Fruit fly (Drosophila melanogaster) whole organism, embryonic: ENCODE measurements around the gene CG16779.

Experiments
- Adf1 ChIP-seq: fragments of 200-800 bp; sonication (Bioruptor generic); IDR thresholded peaks from 2 replicates; pipeline ENCODE4 v1.3.6; 2022; ENCODE audit warnings: missing biosample characterization, missing genetic modification characterization
- CG10274 ChIP-seq: fragments of 200-800 bp; sonication (Bioruptor generic); optimal IDR thresholded peaks from 3 replicates; lab custom pipeline; 2017; ENCODE audit warnings: missing biosample characterization, mild to moderate bottlenecking, missing genetic modification characterization
- CG10979 ChIP-seq: fragments of 200-800 bp; sonication (Bioruptor generic); optimal IDR thresholded peaks from 2 replicates; lab custom pipeline; 2018; ENCODE audit warnings: missing biosample characterization, mild to moderate bottlenecking, missing genetic modification characterization, moderate library complexity
- CG11398 ChIP-seq: fragments of 200-800 bp; sonication (Bioruptor generic); optimal IDR thresholded peaks from 2 replicates; lab custom pipeline; 2016; ENCODE audit warnings: missing biosample characterization, missing genetic modification characterization
- CG11723 ChIP-seq: fragments of 200-800 bp; sonication (Bioruptor generic); optimal IDR thresholded peaks from 2 replicates; lab custom pipeline; 2017; ENCODE audit warnings: missing biosample characterization, mild to moderate bottlenecking, missing genetic modification characterization
- CG13894 ChIP-seq: fragments of 200-800 bp; sonication (Bioruptor generic); optimal IDR thresholded peaks from 3 replicates; lab custom pipeline; 2018; ENCODE audit warnings: missing biosample characterization, mild to moderate bottlenecking, missing genetic modification characterization, moderate library complexity
- CG14667 ChIP-seq: fragments of 200-800 bp; sonication (Bioruptor generic); IDR thresholded peaks from 2 replicates; pipeline ENCODE4 v1.3.6; 2022; ENCODE audit warnings: missing biosample characterization, missing genetic modification characterization
- CG15269 ChIP-seq: fragments of 200-800 bp; sonication (Bioruptor generic); optimal IDR thresholded peaks from 2 replicates; lab custom pipeline; 2018; ENCODE audit warnings: missing biosample characterization, mild to moderate bottlenecking, missing genetic modification characterization, moderate library complexity
- CG15696 ChIP-seq: fragments of 200-800 bp; sonication (Bioruptor generic); optimal IDR thresholded peaks from 2 replicates; lab custom pipeline; 2019; ENCODE audit warnings: missing biosample characterization, mild to moderate bottlenecking, missing genetic modification characterization, moderate library complexity
- CG17385 ChIP-seq: fragments of 200-800 bp; sonication (Bioruptor generic); optimal IDR thresholded peaks from 3 replicates; lab custom pipeline; 2018; ENCODE audit warnings: missing biosample characterization, mild to moderate bottlenecking, missing genetic modification characterization
- CG1792 ChIP-seq: fragments of 200-800 bp; sonication (Bioruptor generic); optimal IDR thresholded peaks from 2 replicates; lab custom pipeline; 2016; ENCODE audit warnings: missing biosample characterization, missing genetic modification characterization
- CG1832 ChIP-seq: fragments of 200-800 bp; sonication (Bioruptor generic); optimal IDR thresholded peaks from 2 replicates; lab custom pipeline; 2017; ENCODE audit warnings: missing biosample characterization, mild to moderate bottlenecking, missing genetic modification characterization, inconsistent platforms
- CG30431 ChIP-seq: fragments of 200-800 bp; sonication (Bioruptor generic); optimal IDR thresholded peaks from 2 replicates; lab custom pipeline; 2017; ENCODE audit warnings: missing biosample characterization, missing genetic modification characterization
- CG32767 ChIP-seq: fragments of 200-800 bp; sonication (Bioruptor generic); IDR thresholded peaks from 2 replicates; pipeline ENCODE4 v1.3.6; 2022; ENCODE audit warnings: missing biosample characterization, missing genetic modification characterization
- CG33213 ChIP-seq: fragments of 200-800 bp; sonication (Bioruptor generic); optimal IDR thresholded peaks from 3 replicates; lab custom pipeline; 2016; ENCODE audit warnings: missing biosample characterization, missing genetic modification characterization
- CG34224 ChIP-seq: fragments of 200-800 bp; sonication (Bioruptor generic); IDR thresholded peaks from 3 replicates; pipeline ENCODE4 v1.3.6; 2022; ENCODE audit warnings: missing biosample characterization, missing genetic modification characterization; ENCODE audit not compliant: partially characterized antibody
- CG4360 ChIP-seq: fragments of 200-800 bp; sonication (Bioruptor generic); IDR thresholded peaks from 2 replicates; pipeline ENCODE4 v1.3.6; 2022; ENCODE audit warnings: missing biosample characterization, missing genetic modification characterization
- CG4854 ChIP-seq: fragments of 200-800 bp; sonication (Bioruptor generic); optimal IDR thresholded peaks from 2 replicates; lab custom pipeline; 2016; ENCODE audit warnings: missing biosample characterization, missing genetic modification characterization, inconsistent platforms
- CG5180 ChIP-seq: fragments of 200-800 bp; sonication (Bioruptor generic); optimal IDR thresholded peaks from 3 replicates; lab custom pipeline; 2017; ENCODE audit warnings: missing biosample characterization, missing genetic modification characterization, mild to moderate bottlenecking, moderate library complexity, missing genetic modification reagents
- CG6175 ChIP-seq: fragments of 200-800 bp; sonication (Bioruptor generic); IDR thresholded peaks from 3 replicates; pipeline ENCODE4 v1.3.6; 2022; ENCODE audit warnings: missing biosample characterization, missing genetic modification characterization
- CG6689 ChIP-seq: fragments of 200-800 bp; sonication (Bioruptor generic); IDR thresholded peaks from 2 replicates; pipeline ENCODE4 v1.3.6; 2022; ENCODE audit warnings: missing biosample characterization, missing genetic modification characterization
- Dek ChIP-seq: fragments of 200-800 bp; sonication (Bioruptor generic); optimal IDR thresholded peaks from 3 replicates; lab custom pipeline; 2019; ENCODE audit warnings: missing biosample characterization, mild to moderate bottlenecking, missing genetic modification characterization, moderate library complexity
- Doc2 ChIP-seq: fragments of 200-800 bp; sonication (Bioruptor generic); IDR thresholded peaks from 2 replicates; pipeline ENCODE4 v1.3.6; 2022; ENCODE audit warnings: missing biosample characterization, missing genetic modification characterization
- Dref ChIP-seq: fragments of 200-800 bp; sonication (Bioruptor generic); IDR thresholded peaks from 2 replicates; pipeline ENCODE4 v1.3.6; 2022; ENCODE audit warnings: missing biosample characterization, missing genetic modification characterization
- Drgx ChIP-seq: fragments of 200-800 bp; sonication (Bioruptor generic); IDR thresholded peaks from 2 replicates; pipeline ENCODE4 v1.3.6; 2022; ENCODE audit warnings: missing biosample characterization, missing genetic modification characterization
- ERR ChIP-seq: fragments of 200-800 bp; sonication (Bioruptor generic); optimal IDR thresholded peaks from 2 replicates; lab custom pipeline; 2016; ENCODE audit warnings: missing biosample characterization, missing genetic modification characterization
- Eip74EF ChIP-seq, 2 experiments: fragments of 200-800 bp in 1 of 2; fragments of >200 bp in 1 of 2; sonication (Bioruptor generic) in 1 of 2; optimal IDR thresholded peaks; 2 replicates each; lab custom pipeline; 2017 to 2019; ENCODE audit warnings: missing biosample characterization in 2 of 2, missing genetic modification characterization in 2 of 2, mild to moderate bottlenecking in 1 of 2, moderate library complexity in 1 of 2
- Hmr ChIP-seq: fragments of 200-800 bp; sonication (Bioruptor generic); optimal IDR thresholded peaks from 3 replicates; lab custom pipeline; 2017; ENCODE audit warnings: mild to moderate bottlenecking, missing biosample characterization, missing genetic modification reagents, missing genetic modification characterization
- Hr39 ChIP-seq: fragments of >200 bp; optimal IDR thresholded peaks from 2 replicates; lab custom pipeline; 2017
- MTF-1 ChIP-seq: fragments of 200-800 bp; sonication (Bioruptor generic); optimal IDR thresholded peaks from 2 replicates; lab custom pipeline; 2018; ENCODE audit warnings: missing biosample characterization, mild to moderate bottlenecking, missing genetic modification characterization, borderline replicate concordance
- Med ChIP-seq: fragments of 200-800 bp; sonication (Bioruptor generic); peaks from one replicate; lab custom pipeline; 2016; ENCODE audit warnings: missing biosample characterization, missing genetic modification characterization, mild to moderate bottlenecking, inconsistent platforms, moderate library complexity
- Mes4 ChIP-seq: fragments of 200-800 bp; sonication (Bioruptor generic); optimal IDR thresholded peaks from 2 replicates; lab custom pipeline; 2016; ENCODE audit warnings: missing biosample characterization, missing genetic modification characterization
- Pdp1 ChIP-seq, 2 experiments: fragments of 200-800 bp; sonication (Bioruptor generic); optimal IDR thresholded peaks; 3 replicates each; lab custom pipeline; 2016; ENCODE audit warnings: missing biosample characterization in 2 of 2, missing genetic modification characterization in 2 of 2, mild to moderate bottlenecking in 1 of 2, moderate library complexity in 1 of 2
- Spps ChIP-seq: fragments of 200-800 bp; sonication (Bioruptor generic); optimal IDR thresholded peaks from 2 replicates; lab custom pipeline; 2018; ENCODE audit warnings: missing biosample characterization, mild to moderate bottlenecking, missing genetic modification characterization
- ap ChIP-seq: fragments of 200-800 bp; sonication (Bioruptor generic); IDR thresholded peaks from 2 replicates; pipeline ENCODE4 v1.3.6; 2022; ENCODE audit warnings: missing biosample characterization, missing genetic modification characterization
- caup ChIP-seq: fragments of 200-800 bp; sonication (Bioruptor generic); optimal IDR thresholded peaks from 3 replicates; lab custom pipeline; 2017; ENCODE audit warnings: missing biosample characterization, mild to moderate bottlenecking, missing genetic modification characterization, moderate library complexity; ENCODE audit not compliant: severe bottlenecking
- chm ChIP-seq: fragments of 200-800 bp; sonication (Bioruptor generic); IDR thresholded peaks from 2 replicates; pipeline ENCODE4 v1.3.6; 2022; ENCODE audit warnings: missing biosample characterization, missing genetic modification characterization
- en ChIP-seq: fragments of 200-800 bp; sonication (Bioruptor generic); optimal IDR thresholded peaks from 2 replicates; lab custom pipeline; 2016; ENCODE audit warnings: missing biosample characterization, missing genetic modification characterization
- gsb ChIP-seq: fragments of 200-800 bp; sonication (Bioruptor generic); IDR thresholded peaks from 2 replicates; pipeline ENCODE4 v1.3.6; 2022; ENCODE audit warnings: missing biosample characterization, missing genetic modification characterization
- inv ChIP-seq: fragments of 200-800 bp; sonication (Bioruptor generic); IDR thresholded peaks from 2 replicates; pipeline ENCODE4 v1.3.6; 2022; ENCODE audit warnings: missing biosample characterization, missing genetic modification characterization; ENCODE audit not compliant: partially characterized antibody
- kni ChIP-seq: fragments of 200-800 bp; sonication (Bioruptor generic); optimal IDR thresholded peaks from 3 replicates; lab custom pipeline; 2017; ENCODE audit warnings: mild to moderate bottlenecking, missing biosample characterization, missing genetic modification reagents, missing genetic modification characterization
- pfk ChIP-seq: fragments of 200-800 bp; sonication (Bioruptor generic); optimal IDR thresholded peaks from 2 replicates; lab custom pipeline; 2018; ENCODE audit warnings: missing biosample characterization, mild to moderate bottlenecking, missing genetic modification characterization, moderate library complexity
- ranshi ChIP-seq: fragments of 200-800 bp; sonication (Bioruptor generic); IDR thresholded peaks from 2 replicates; pipeline ENCODE4 v1.3.6; 2022; ENCODE audit warnings: missing biosample characterization, missing genetic modification characterization
- sim ChIP-seq: fragments of 200-800 bp; sonication (Bioruptor generic); IDR thresholded peaks from 2 replicates; pipeline ENCODE4 v1.3.6; 2022; ENCODE audit warnings: missing biosample characterization, missing genetic modification characterization
- sna ChIP-seq: fragments of 200-800 bp; sonication (Bioruptor generic); IDR thresholded peaks from 2 replicates; pipeline ENCODE4 v1.3.6; 2022; ENCODE audit warnings: missing biosample characterization, missing genetic modification characterization; ENCODE audit not compliant: partially characterized antibody
- so ChIP-seq: fragments of 200-800 bp; sonication (Bioruptor generic); IDR thresholded peaks from 3 replicates; pipeline ENCODE4 v1.3.6; 2022; ENCODE audit warnings: missing biosample characterization, missing genetic modification characterization
- sug ChIP-seq: fragments of 200-800 bp; optimal IDR thresholded peaks from 2 replicates; lab custom pipeline; 2019; ENCODE audit warnings: missing biosample characterization, mild to moderate bottlenecking, missing genetic modification characterization, moderate library complexity
- tap ChIP-seq: fragments of 200-800 bp; optimal IDR thresholded peaks from 3 replicates; lab custom pipeline; 2019; ENCODE audit warnings: missing biosample characterization, mild to moderate bottlenecking, missing genetic modification characterization, moderate library complexity
- unpg ChIP-seq: fragments of 200-800 bp; sonication (Bioruptor generic); optimal IDR thresholded peaks from 3 replicates; lab custom pipeline; 2018; ENCODE audit warnings: missing biosample characterization, mild to moderate bottlenecking, missing genetic modification characterization, moderate library complexity
- vnd ChIP-seq: fragments of 200-800 bp; sonication (Bioruptor generic); IDR thresholded peaks from 3 replicates; pipeline ENCODE4 v1.3.6; 2022; ENCODE audit warnings: missing biosample characterization, missing genetic modification characterization; ENCODE audit not compliant: partially characterized antibody
- zen2 ChIP-seq: fragments of 200-800 bp; sonication (Bioruptor generic); IDR thresholded peaks from 3 replicates; pipeline ENCODE4 v1.3.6; 2022; ENCODE audit warnings: missing biosample characterization, missing genetic modification characterization; ENCODE audit not compliant: partially characterized antibody

CG16779 gene

DNA sequence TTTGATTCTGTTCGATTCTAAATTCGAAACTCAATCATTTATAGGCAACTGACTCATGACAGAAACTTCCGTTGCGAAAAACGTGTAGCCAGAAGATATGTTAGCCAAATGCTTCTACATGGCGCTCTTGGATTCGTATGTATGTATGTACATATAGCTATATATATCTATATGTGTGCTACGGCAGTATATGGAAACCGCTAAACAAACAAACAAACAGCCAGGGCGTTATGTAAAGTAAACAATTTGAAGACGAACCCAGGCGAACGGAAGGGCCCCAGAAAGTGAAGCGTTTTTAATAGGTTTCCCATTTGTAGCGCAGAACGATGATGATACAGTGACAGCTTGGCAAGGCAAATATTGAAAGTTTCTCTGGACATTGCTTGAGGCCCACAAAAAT, 36.4 kb upstream of the CG16779 start (continued):
- no peak for TF ChIP-seq CG14667 (GFP tag; lab: Robert Waterston, UW)
- TF ChIP-seq ranshi (GFP tag; lab: Robert Waterston, UW): no peak
- no peak for TF ChIP-seq CG11398 (GFP tag; lab: Kevin White, UChicago)
- no peak for TF ChIP-seq CG11723 (GFP tag; lab: Kevin White, UChicago)
- TF ChIP-seq CG1832 (GFP tag; lab: Kevin White, UChicago): no peak
- TF ChIP-seq CG15269 (tag; lab: Kevin White, UChicago): no peak
- no peak for TF ChIP-seq CG1792 (GFP tag; lab: Kevin White, UChicago)
- TF ChIP-seq Eip74EF (GFP tag; optimal IDR thresholded peaks at IDR 0.05; lab: Kevin White, UChicago): no peak
- TF ChIP-seq CG6175: no peak
- TF ChIP-seq en (GFP tag; lab: Kevin White, UChicago): no peak
- TF ChIP-seq sna (GFP tag; lab: Robert Waterston, UW): no peak
- TF ChIP-seq pfk (GFP tag; lab: Kevin White, UChicago): no peak
- TF ChIP-seq ap (GFP tag; lab: Robert Waterston, UW): no peak
- peak; percentile 1 for TF ChIP-seq Spps (tag; lab: Kevin White, UChicago)
- no peak for TF ChIP-seq CG15696
- no peak for TF ChIP-seq Doc2
- no peak for TF ChIP-seq Adf1 (GFP tag; lab: Robert Waterston, UW)
- TF ChIP-seq CG33213: no peak
- TF ChIP-seq Dek (tag; lab: Kevin White, UChicago): peak; percentile 3
- peak in 1 of 2 experiments; percentile 60 for TF ChIP-seq Pdp1 (GFP tag; optimal IDR thresholded peaks at IDR 0.05; lab: Kevin White, UChicago)
- TF ChIP-seq CG10979 (tag; lab: Kevin White, UChicago): no peak
- no peak for TF ChIP-seq Drgx (GFP tag; lab: Robert Waterston, UW)
- TF ChIP-seq gsb (GFP tag; lab: Robert Waterston, UW): no peak
- no peak for TF ChIP-seq Hr39 (lab: Kevin White, UChicago)
- no peak for TF ChIP-seq caup (GFP tag; lab: Kevin White, UChicago)
- TF ChIP-seq ERR (GFP tag; lab: Kevin White, UChicago): no peak
- TF ChIP-seq CG30431 (GFP tag; lab: Kevin White, UChicago): no peak
- no peak for TF ChIP-seq chm (GFP tag; lab: Robert Waterston, UW)
- no peak for TF ChIP-seq sim (GFP tag; lab: Robert Waterston, UW)
- no peak for TF ChIP-seq unpg
- peak; percentile 26 for TF ChIP-seq kni (GFP tag; lab: Kevin White, UChicago)
- no peak for TF ChIP-seq CG5180 (GFP tag; lab: Kevin White, UChicago)
- TF ChIP-seq Mes4 (GFP tag; lab: Kevin White, UChicago): no peak
- peak; percentile 5 for TF ChIP-seq sug
- TF ChIP-seq CG6689: no peak
- TF ChIP-seq CG4854 (GFP tag; lab: Kevin White, UChicago): no peak
- no peak; the same call in 2 of the 3 replicates for TF ChIP-seq so (GFP tag; lab: Robert Waterston, UW)
- no peak for TF ChIP-seq CG32767 (GFP tag; lab: Robert Waterston, UW)
- no peak for TF ChIP-seq tap (tag; lab: Kevin White, UChicago)
- no peak for TF ChIP-seq CG13894 (tag; lab: Kevin White, UChicago)
- TF ChIP-seq CG34224 (GFP tag; lab: Robert Waterston, UW): no peak
- no peak for TF ChIP-seq CG4360 (GFP tag; lab: Robert Waterston, UW)
- no peak for TF ChIP-seq zen2
- no peak for TF ChIP-seq MTF-1 (GFP tag; lab: Kevin White, UChicago)
- TF ChIP-seq vnd (GFP tag; lab: Robert Waterston, UW): no peak
- TF ChIP-seq CG10274 (GFP tag; lab: Kevin White, UChicago): no peak
- peak; percentile 74 for TF ChIP-seq Med (GFP tag; lab: Kevin White, UChicago)
- no peak for TF ChIP-seq Hmr (GFP tag; lab: Kevin White, UChicago)
- peak; percentile 16 for TF ChIP-seq CG17385
- TF ChIP-seq inv (GFP tag; lab: Robert Waterston, UW): no peak
- no peak for TF ChIP-seq Dref (GFP tag; lab: Robert Waterston, UW)
